Fruit fly (Drosophila melanogaster) whole organism, embryonic: ENCODE data around the gene Coq5.

Experiments used
- Asciz ChIP-seq: fragments of 200-800 bp; sonication (Bioruptor generic); optimal IDR thresholded peaks from 2 replicates; lab custom pipeline; 2017; ENCODE audit warnings: missing biosample characterization, mild to moderate bottlenecking, missing genetic modification characterization, missing genetic modification reagents
- Blimp-1 ChIP-seq: fragments of 200-800 bp; sonication (Bioruptor generic); optimal IDR thresholded peaks from 3 replicates; lab custom pipeline; 2018; ENCODE audit warnings: missing biosample characterization, missing genetic modification characterization, mild to moderate bottlenecking, moderate library complexity, missing genetic modification reagents
- CG1024 ChIP-seq: fragments of 200-800 bp; sonication (Bioruptor generic); IDR thresholded peaks from 2 replicates; pipeline ENCODE4 v1.3.6; 2022; ENCODE audit warnings: missing biosample characterization, missing genetic modification characterization
- CG10267 ChIP-seq: fragments of 200-800 bp; sonication (Bioruptor generic); optimal IDR thresholded peaks from 2 replicates; lab custom pipeline; 2018; ENCODE audit warnings: missing biosample characterization, mild to moderate bottlenecking, missing genetic modification characterization, moderate library complexity
- CG10274 ChIP-seq: fragments of 200-800 bp; sonication (Bioruptor generic); optimal IDR thresholded peaks from 3 replicates; lab custom pipeline; 2017; ENCODE audit warnings: missing biosample characterization, mild to moderate bottlenecking, missing genetic modification characterization
- CG12219 ChIP-seq: fragments of 200-800 bp; sonication (Bioruptor generic); optimal IDR thresholded peaks from 3 replicates; lab custom pipeline; 2018; ENCODE audit warnings: missing biosample characterization, mild to moderate bottlenecking, missing genetic modification characterization
- CG12659 ChIP-seq: fragments of 200-800 bp; sonication (Bioruptor generic); optimal IDR thresholded peaks from 3 replicates; lab custom pipeline; 2017; ENCODE audit warnings: mild to moderate bottlenecking, missing biosample characterization, missing genetic modification reagents, missing genetic modification characterization
- CG13775 ChIP-seq: fragments of 200-800 bp; sonication (Bioruptor generic); optimal IDR thresholded peaks from 3 replicates; lab custom pipeline; 2017; ENCODE audit warnings: missing biosample characterization, mild to moderate bottlenecking, missing genetic modification characterization
- CG14667 ChIP-seq: fragments of 200-800 bp; sonication (Bioruptor generic); IDR thresholded peaks from 2 replicates; pipeline ENCODE4 v1.3.6; 2022; ENCODE audit warnings: missing biosample characterization, missing genetic modification characterization
- CG17568 ChIP-seq: fragments of 200-800 bp; sonication (Bioruptor generic); optimal IDR thresholded peaks from 2 replicates; lab custom pipeline; 2018; ENCODE audit warnings: missing biosample characterization, mild to moderate bottlenecking, missing genetic modification characterization, moderate library complexity
- CG17829 ChIP-seq: fragments of 200-800 bp; optimal IDR thresholded peaks from 2 replicates; lab custom pipeline; 2019; ENCODE audit warnings: missing biosample characterization, mild to moderate bottlenecking, missing genetic modification characterization, moderate library complexity
- CG2199 ChIP-seq: fragments of 200-800 bp; sonication (Bioruptor generic); IDR thresholded peaks from 3 replicates; pipeline ENCODE4 v1.3.6; 2022; ENCODE audit warnings: missing biosample characterization, missing genetic modification characterization
- CG2875 ChIP-seq: fragments of 200-800 bp; sonication (Bioruptor generic); optimal IDR thresholded peaks from 2 replicates; lab custom pipeline; 2017; ENCODE audit warnings: missing biosample characterization, mild to moderate bottlenecking, missing genetic modification characterization, missing genetic modification reagents
- CG2889 ChIP-seq: fragments of 200-800 bp; sonication (Bioruptor generic); IDR thresholded peaks from 3 replicates; pipeline ENCODE4 v1.3.6; 2022; ENCODE audit warnings: missing biosample characterization, missing genetic modification characterization
- CG4404 ChIP-seq: fragments of 200-800 bp; sonication (Bioruptor generic); IDR thresholded peaks from 2 replicates; pipeline ENCODE4 v1.3.6; 2022; ENCODE audit warnings: missing biosample characterization, missing genetic modification characterization
- CG4617 ChIP-seq: fragments of 200-800 bp; sonication (Bioruptor generic); optimal IDR thresholded peaks from 3 replicates; lab custom pipeline; 2016; ENCODE audit warnings: missing biosample characterization, missing genetic modification characterization, borderline replicate concordance
- CG6683 ChIP-seq: fragments of 200-800 bp; sonication (Bioruptor generic); optimal IDR thresholded peaks from 2 replicates; lab custom pipeline; 2017; ENCODE audit warnings: missing biosample characterization, mild to moderate bottlenecking, missing genetic modification characterization, missing genetic modification reagents
- CG6689 ChIP-seq: fragments of 200-800 bp; sonication (Bioruptor generic); IDR thresholded peaks from 2 replicates; pipeline ENCODE4 v1.3.6; 2022; ENCODE audit warnings: missing biosample characterization, missing genetic modification characterization
- CG6765 ChIP-seq: fragments of 200-800 bp; sonication (Bioruptor generic); optimal IDR thresholded peaks from 3 replicates; lab custom pipeline; 2017; ENCODE audit warnings: missing biosample characterization, mild to moderate bottlenecking, missing genetic modification characterization
- CG6813 ChIP-seq: fragments of 200-800 bp; sonication (Bioruptor generic); optimal IDR thresholded peaks from 2 replicates; lab custom pipeline; 2017; ENCODE audit warnings: missing biosample characterization, missing genetic modification characterization, mild to moderate bottlenecking, moderate library complexity, missing genetic modification reagents
- CG8290 ChIP-seq, 3 experiments: fragments of 200-800 bp; sonication (Bioruptor generic); optimal IDR thresholded peaks; 2 replicates each; lab custom pipeline; 2016 to 2019; ENCODE audit warnings: missing biosample characterization in 3 of 3, missing genetic modification characterization in 3 of 3, mild to moderate bottlenecking in 2 of 3, moderate library complexity in 1 of 3
- CoRest ChIP-seq: fragments of 200-800 bp; sonication (Bioruptor generic); optimal IDR thresholded peaks from 3 replicates; lab custom pipeline; 2018; ENCODE audit warnings: missing biosample characterization, mild to moderate bottlenecking, missing genetic modification characterization, moderate library complexity
- Ets97D ChIP-seq: fragments of 200-800 bp; sonication (Bioruptor generic); optimal IDR thresholded peaks from 3 replicates; lab custom pipeline; 2016; ENCODE audit warnings: missing biosample characterization, missing genetic modification characterization
- Fer3 ChIP-seq: fragments of 200-800 bp; sonication (Bioruptor generic); optimal IDR thresholded peaks from 2 replicates; lab custom pipeline; 2018; ENCODE audit warnings: missing biosample characterization, mild to moderate bottlenecking, missing genetic modification characterization, moderate library complexity
- HLH3B ChIP-seq: fragments of 200-800 bp; sonication (Bioruptor generic); IDR thresholded peaks from 2 replicates; pipeline ENCODE4 v1.3.6; 2022; ENCODE audit warnings: missing biosample characterization, missing genetic modification characterization
- Hand ChIP-seq: fragments of 200-800 bp; sonication (Bioruptor generic); optimal IDR thresholded peaks from 2 replicates; lab custom pipeline; 2017; ENCODE audit warnings: mild to moderate bottlenecking, missing biosample characterization, missing genetic modification reagents, missing genetic modification characterization
- Hr51 ChIP-seq, 2 experiments: fragments of 200-800 bp; sonication (Bioruptor generic); optimal IDR thresholded peaks; 2 replicates in 1 of 2; 3 replicates in 1 of 2; lab custom pipeline; 2016 to 2018; ENCODE audit warnings: missing biosample characterization in 2 of 2, missing genetic modification characterization in 2 of 2, mild to moderate bottlenecking in 1 of 2, moderate library complexity in 1 of 2
- Hr78 ChIP-seq, 2 experiments: fragments of 200-800 bp in 1 of 2; fragments of >200 bp in 1 of 2; sonication (Bioruptor generic) in 1 of 2; optimal IDR thresholded peaks; 2 replicates each; lab custom pipeline; 2017 to 2019; ENCODE audit warnings: missing biosample characterization in 2 of 2, missing genetic modification characterization in 2 of 2, mild to moderate bottlenecking in 1 of 2, moderate library complexity in 1 of 2
- Side ChIP-seq: fragments of 200-800 bp; sonication (Bioruptor generic); optimal IDR thresholded peaks from 2 replicates; lab custom pipeline; 2016; ENCODE audit warnings: missing biosample characterization, missing genetic modification characterization
- Sox100B ChIP-seq: fragments of 200-800 bp; sonication (Bioruptor generic); optimal IDR thresholded peaks from 3 replicates; lab custom pipeline; 2018; ENCODE audit warnings: missing biosample characterization, mild to moderate bottlenecking, missing genetic modification characterization
- Stat92E ChIP-seq, 3 experiments: fragments of >200 bp in 2 of 3; fragments of 200-800 bp in 1 of 3; sonication (Bioruptor generic) in 1 of 3; optimal IDR thresholded peaks; 2 replicates each; lab custom pipeline; 2017 to 2019; ENCODE audit warnings: missing biosample characterization in 3 of 3, missing genetic modification characterization in 3 of 3, mild to moderate bottlenecking in 1 of 3, moderate library complexity in 1 of 3
- eve ChIP-seq, 2 experiments: fragments of >200 bp; optimal IDR thresholded peaks; 2 replicates each; lab custom pipeline; 2017; ENCODE audit warnings: missing biosample characterization in 2 of 2, missing genetic modification characterization in 2 of 2
- fd3F ChIP-seq: fragments of 200-800 bp; sonication (Bioruptor generic); optimal IDR thresholded peaks from 2 replicates; lab custom pipeline; 2018; ENCODE audit warnings: missing biosample characterization, mild to moderate bottlenecking, missing genetic modification characterization, moderate library complexity
- gem ChIP-seq: fragments of 200-800 bp; sonication (Bioruptor generic); optimal IDR thresholded peaks from 2 replicates; lab custom pipeline; 2019; ENCODE audit warnings: missing biosample characterization, mild to moderate bottlenecking, missing genetic modification characterization, moderate library complexity
- grau ChIP-seq: fragments of 200-800 bp; optimal IDR thresholded peaks from 3 replicates; lab custom pipeline; 2019; ENCODE audit warnings: missing biosample characterization, mild to moderate bottlenecking, missing genetic modification characterization, moderate library complexity
- ham ChIP-seq: fragments of 200-800 bp; sonication (Bioruptor generic); IDR thresholded peaks from 2 replicates; pipeline ENCODE4 v1.3.6; 2022; ENCODE audit warnings: missing biosample characterization, missing genetic modification characterization
- inv ChIP-seq: fragments of 200-800 bp; sonication (Bioruptor generic); IDR thresholded peaks from 2 replicates; pipeline ENCODE4 v1.3.6; 2022; ENCODE audit warnings: missing biosample characterization, missing genetic modification characterization; ENCODE audit not compliant: partially characterized antibody
- kah ChIP-seq: fragments of 200-800 bp; sonication (Bioruptor generic); optimal IDR thresholded peaks from 2 replicates; lab custom pipeline; 2018; ENCODE audit warnings: missing biosample characterization, mild to moderate bottlenecking, missing genetic modification characterization
- lab ChIP-seq: fragments of 200-800 bp; sonication (Bioruptor generic); optimal IDR thresholded peaks from 3 replicates; lab custom pipeline; 2017; ENCODE audit warnings: missing biosample characterization, missing genetic modification characterization, mild to moderate bottlenecking, moderate library complexity, missing genetic modification reagents
- lilli ChIP-seq: fragments of 200-800 bp; sonication (Bioruptor generic); optimal IDR thresholded peaks from 3 replicates; lab custom pipeline; 2016; ENCODE audit warnings: missing biosample characterization, missing genetic modification characterization
- org-1 ChIP-seq: fragments of 200-800 bp; sonication (Bioruptor generic); optimal IDR thresholded peaks from 2 replicates; lab custom pipeline; 2017; ENCODE audit warnings: missing biosample characterization, missing genetic modification characterization
- pan ChIP-seq, 4 experiments: fragments of >200 bp in 3 of 4; fragments of 200-800 bp in 1 of 4; sonication (Bioruptor generic) in 1 of 4; optimal IDR thresholded peaks in 3 of 4; IDR thresholded peaks in 1 of 4; 2 replicates each; pipeline versions ENCODE4 v1.3.6 to Lab custom; 2017 to 2022; ENCODE audit warnings: missing biosample characterization in 2 of 4, missing genetic modification characterization in 2 of 4, mixed read lengths in 1 of 4
- phol ChIP-seq: fragments of 200-800 bp; sonication (Bioruptor generic); optimal IDR thresholded peaks from 3 replicates; lab custom pipeline; 2018; ENCODE audit warnings: missing biosample characterization, mild to moderate bottlenecking, missing genetic modification characterization, moderate library complexity
- row ChIP-seq: fragments of 200-800 bp; sonication (Bioruptor generic); IDR thresholded peaks from 3 replicates; pipeline ENCODE4 v1.3.6; 2022; ENCODE audit warnings: missing biosample characterization, missing genetic modification characterization
- schlank ChIP-seq: fragments of 200-800 bp; sonication (Bioruptor generic); optimal IDR thresholded peaks from 2 replicates; lab custom pipeline; 2018; ENCODE audit warnings: missing biosample characterization, mild to moderate bottlenecking, missing genetic modification characterization
- sd ChIP-seq: fragments of 200-800 bp; sonication (Bioruptor generic); optimal IDR thresholded peaks from 3 replicates; lab custom pipeline; 2018; ENCODE audit warnings: missing biosample characterization, mild to moderate bottlenecking, missing genetic modification characterization, moderate library complexity
- slbo ChIP-seq: fragments of 200-800 bp; sonication (Bioruptor generic); IDR thresholded peaks from 2 replicates; pipeline ENCODE4 v1.3.6; 2022; ENCODE audit warnings: missing biosample characterization, missing genetic modification characterization
- so ChIP-seq: fragments of 200-800 bp; sonication (Bioruptor generic); IDR thresholded peaks from 3 replicates; pipeline ENCODE4 v1.3.6; 2022; ENCODE audit warnings: missing biosample characterization, missing genetic modification characterization

Coq5 gene

DNA sequence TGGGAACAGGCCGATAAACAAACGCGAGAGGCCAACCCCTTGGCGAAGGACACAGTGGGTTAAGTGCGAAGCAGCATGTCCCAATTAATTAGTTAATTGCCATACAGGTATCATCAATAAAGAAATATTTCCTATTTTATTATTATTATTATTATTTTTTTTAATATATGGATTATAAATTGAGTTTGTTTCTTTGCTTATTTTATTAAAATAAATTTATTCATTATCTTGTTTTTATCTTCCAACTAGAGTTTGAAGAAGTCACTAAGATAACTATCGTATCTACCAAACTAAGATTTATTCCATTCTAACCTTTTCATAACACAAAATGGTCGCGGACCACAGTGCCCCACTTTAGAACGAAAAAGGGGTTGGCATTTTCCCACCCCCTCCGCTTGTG is 13.7 kb upstream of the Coq5 start (continued):
- TF ChIP-seq CG2199 (GFP tag; lab: Robert Waterston, UW) (no peak), CG6683 (peak; percentile 21), row (GFP tag; lab: Robert Waterston, UW) (peak; percentile 29; the same call in 1 of the 3 replicates), slbo (GFP tag; lab: Robert Waterston, UW) (no peak), CG12219 (GFP tag; lab: Kevin White, UChicago) (no peak), CG14667 (GFP tag; lab: Robert Waterston, UW) (no peak), Stat92E (GFP tag; optimal IDR thresholded peaks at IDR 0.05; lab: Kevin White, UChicago) (no peak), Side (GFP tag; lab: Kevin White, UChicago) (no peak), lab (GFP tag; lab: Kevin White, UChicago) (peak; percentile 51), lilli (GFP tag; lab: Kevin White, UChicago) (no peak), Fer3 (no peak), Hr51 (GFP tag; optimal IDR thresholded peaks at IDR 0.05; lab: Kevin White, UChicago) (peak in 1 of 2 experiments; percentile 61), Blimp-1 (GFP tag; lab: Kevin White, UChicago) (peak; percentile 44), CG6765 (no peak), fd3F (GFP tag; lab: Kevin White, UChicago) (no peak), gem (tag; lab: Kevin White, UChicago) (peak; percentile 72), Asciz (GFP tag; lab: Kevin White, UChicago) (peak; percentile 0), kah (no peak), CG4404 (no peak), CG6813 (GFP tag; lab: Kevin White, UChicago) (peak; percentile 37), inv (no peak), CoRest (peak; percentile 53), grau (tag; lab: Kevin White, UChicago) (peak; percentile 61), CG12659 (GFP tag; lab: Kevin White, UChicago) (peak; percentile 21), Ets97D (no peak), CG13775 (GFP tag; lab: Kevin White, UChicago) (no peak), sd (tag; lab: Kevin White, UChicago) (no peak), CG17568 (GFP tag; lab: Kevin White, UChicago) (no peak), eve (GFP tag; optimal IDR thresholded peaks at IDR 0.05; lab: Kevin White, UChicago) (no peak), CG6689 (no peak), CG2889 (GFP tag; lab: Robert Waterston, UW) (no peak), CG4617 (GFP tag; lab: Kevin White, UChicago) (no peak), schlank (no peak), CG17829 (tag; lab: Kevin White, UChicago) (peak; percentile 32), CG10274 (GFP tag; lab: Kevin White, UChicago) (no peak), ham (GFP tag; lab: Robert Waterston, UW) (no peak), CG1024 (GFP tag; lab: Robert Waterston, UW) (no peak), CG10267 (tag; lab: Kevin White, UChicago) (peak; percentile 29), CG8290 (GFP tag; optimal IDR thresholded peaks at IDR 0.05; lab: Kevin White, UChicago) (no peak), CG8290 (tag; optimal IDR thresholded peaks at IDR 0.05; lab: Kevin White, UChicago) (no peak), Hr78 (GFP tag; optimal IDR thresholded peaks at IDR 0.05; lab: Kevin White, UChicago) (no peak), Hand (peak; percentile 39), pan (optimal IDR thresholded peaks at IDR 0.05; lab: Kevin White, UChicago) (no peak), pan (GFP tag; optimal IDR thresholded peaks at IDR 0.05 in 1 of 2, IDR thresholded peaks at IDR 0.05 in 1 of 2) (peak in 1 of 2 experiments; percentile 45), HLH3B (GFP tag; lab: Robert Waterston, UW) (no peak), Sox100B (GFP tag; lab: Kevin White, UChicago) (peak; percentile 60), so (GFP tag; lab: Robert Waterston, UW) (no peak), org-1 (GFP tag; lab: Kevin White, UChicago) (no peak), phol (tag; lab: Kevin White, UChicago) (peak; percentile 52), CG2875 (no peak)
